In genomic region chr3L:8657429-8657754, dm6 we compare ENCODE assay signal across 3 fruit fly cellular contexts.
A peak's percentile ranks its signal among the peaks of the same experiment; 100 is the strongest.
TF ChIP-seq lines count a peak whose summit lies in the region.

No protein-coding gene starts in this region.

TF ChIP-seq in whole organism, embryonic, 481 proteins besides CTCF, POLR2A, EP300 and RAD21 (continued from another document and continues in another):
- TF ChIP-seq Hr51 (GFP tag; optimal IDR thresholded peaks at IDR 0.05; lab: Kevin White, UChicago) (no peak), row (GFP tag; IDR thresholded peaks at IDR 0.05; lab: Robert Waterston, UW) (peak; percentile 40; the same call in 2 of the 3 replicates), en (GFP tag; optimal IDR thresholded peaks at IDR 0.05; lab: Kevin White, UChicago) (no peak), caup (GFP tag; optimal IDR thresholded peaks at IDR 0.05; lab: Kevin White, UChicago; ENCODE audit: severe bottlenecking) (no peak), CG3281 (GFP tag; optimal IDR thresholded peaks at IDR 0.05; lab: Kevin White, UChicago) (peak; percentile 1), Camta (GFP tag; optimal IDR thresholded peaks at IDR 0.05; lab: Kevin White, UChicago) (peak; percentile 13), lilli (GFP tag; optimal IDR thresholded peaks at IDR 0.05; lab: Kevin White, UChicago) (no peak), sim (GFP tag; IDR thresholded peaks at IDR 0.05; lab: Robert Waterston, UW) (no peak), CG10431 (GFP tag; optimal IDR thresholded peaks at IDR 0.05; lab: Kevin White, UChicago) (no peak), Ptx1 (GFP tag; IDR thresholded peaks at IDR 0.05; lab: Robert Waterston, UW) (0 out of 2 replicates have a peak, but pooled peaks have one; percentile 28), Atf-2 (GFP tag; optimal IDR thresholded peaks at IDR 0.05; lab: Kevin White, UChicago) (no peak), Sry-δ (GFP tag; optimal IDR thresholded peaks at IDR 0.05; lab: Kevin White, UChicago) (no peak), Lim3 (GFP tag; IDR thresholded peaks at IDR 0.05; lab: Robert Waterston, UW) (no peak), exex (tag; optimal IDR thresholded peaks at IDR 0.05; lab: Kevin White, UChicago) (no peak), zen (tag; optimal IDR thresholded peaks at IDR 0.05; lab: Kevin White, UChicago) (peak; percentile 6), dysf (GFP tag; IDR thresholded peaks at IDR 0.05; lab: Robert Waterston, UW) (peak; percentile 38; the same call in 1 of the 3 replicates), ara (GFP tag; IDR thresholded peaks at IDR 0.05; lab: Robert Waterston, UW) (no peak), lab (GFP tag; optimal IDR thresholded peaks at IDR 0.05; lab: Kevin White, UChicago) (peak; percentile 27), CG8281 (tag; optimal IDR thresholded peaks at IDR 0.05; lab: Kevin White, UChicago) (no peak), ind (GFP tag; optimal IDR thresholded peaks at IDR 0.05; lab: Kevin White, UChicago) (peak; percentile 2), CG3163 (GFP tag; optimal IDR thresholded peaks at IDR 0.05; lab: Kevin White, UChicago) (no peak), Ada2b (GFP tag; IDR thresholded peaks at IDR 0.05; lab: Robert Waterston, UW) (peak; percentile 27; the same call in 1 of the 2 replicates), CG4404 (GFP tag; IDR thresholded peaks at IDR 0.05; lab: Robert Waterston, UW) (peak; percentile 31; the same call in 1 of the 2 replicates), Hr39 (optimal IDR thresholded peaks at IDR 0.05; lab: Kevin White, UChicago) (no peak), CG32532 (GFP tag; IDR thresholded peaks at IDR 0.05; lab: Robert Waterston, UW) (peak; percentile 27; the same call in 1 of the 2 replicates), Dad (GFP tag; optimal IDR thresholded peaks at IDR 0.05; lab: Kevin White, UChicago) (no peak), Rfx (GFP tag; IDR thresholded peaks at IDR 0.05; lab: Robert Waterston, UW) (peak; percentile 55), her (GFP tag; optimal IDR thresholded peaks at IDR 0.05; lab: Kevin White, UChicago) (no peak), Bdp1 (GFP tag; optimal IDR thresholded peaks at IDR 0.05; lab: Kevin White, UChicago) (no peak), Fer3 (tag; optimal IDR thresholded peaks at IDR 0.05; lab: Kevin White, UChicago) (peak; percentile 9), CG7271 (tag; optimal IDR thresholded peaks at IDR 0.05; lab: Kevin White, UChicago) (no peak), sens (GFP tag; lab: Kevin White, UChicago) (no peak), dpn (GFP tag; optimal IDR thresholded peaks at IDR 0.05; lab: Kevin White, UChicago) (peak in 1 of 2 experiments; percentile 26), CG10979 (tag; optimal IDR thresholded peaks at IDR 0.05; lab: Kevin White, UChicago) (no peak), CG9727 (GFP tag; optimal IDR thresholded peaks at IDR 0.05; lab: Kevin White, UChicago) (peak; percentile 21), CG4854 (GFP tag; optimal IDR thresholded peaks at IDR 0.05; lab: Kevin White, UChicago) (no peak), CG2116 (GFP tag; optimal IDR thresholded peaks at IDR 0.05; lab: Kevin White, UChicago) (no peak), prd (optimal IDR thresholded peaks at IDR 0.05; lab: Kevin White, UChicago) (no peak), prd (GFP tag; IDR thresholded peaks at IDR 0.05; lab: Robert Waterston, UW) (peak; percentile 73; the same call in 2 of the 3 replicates), Doc3 (GFP tag; IDR thresholded peaks at IDR 0.05; lab: Robert Waterston, UW; ENCODE audit: partially characterized antibody) (no peak), gsb (GFP tag; IDR thresholded peaks at IDR 0.05; lab: Robert Waterston, UW) (peak; percentile 2; the same call in 1 of the 2 replicates), Adf1 (GFP tag; IDR thresholded peaks at IDR 0.05; lab: Robert Waterston, UW) (no peak), Rx (GFP tag; IDR thresholded peaks at IDR 0.05; lab: Robert Waterston, UW) (no peak), Oaz (GFP tag; IDR thresholded peaks at IDR 0.05; lab: Robert Waterston, UW) (no peak)

TF ChIP-seq in whole organism, prepupa, 60 proteins besides CTCF, POLR2A, EP300 and RAD21 (continued from another document):
- TF ChIP-seq acj6 (GFP tag; optimal IDR thresholded peaks at IDR 0.05; lab: Kevin White, UChicago) (peak; percentile 81), Gug (GFP tag; IDR thresholded peaks at IDR 0.05; lab: Robert Waterston, UW) (peak; percentile 36; the same call in 1 of the 2 replicates), Ets21C (GFP tag; optimal IDR thresholded peaks at IDR 0.05; lab: Kevin White, UChicago) (peak; percentile 79), CG6276 (GFP tag; optimal IDR thresholded peaks at IDR 0.05; lab: Kevin White, UChicago) (peak; percentile 53), ss (GFP tag; optimal IDR thresholded peaks at IDR 0.05; lab: Kevin White, UChicago) (peak; percentile 81 to 93), pdm3 (GFP tag; optimal IDR thresholded peaks at IDR 0.05; lab: Kevin White, UChicago) (peak; percentile 82), CG10631 (GFP tag; optimal IDR thresholded peaks at IDR 0.05; lab: Kevin White, UChicago) (peak; percentile 89), Blimp-1 (GFP tag; optimal IDR thresholded peaks at IDR 0.05; lab: Kevin White, UChicago) (peak; percentile 53), Smox (GFP tag; optimal IDR thresholded peaks at IDR 0.05; lab: Kevin White, UChicago) (peak; percentile 84), CG8632 (GFP tag; optimal IDR thresholded peaks at IDR 0.05; lab: Kevin White, UChicago) (peak; percentile 87), fd85E (GFP tag; optimal IDR thresholded peaks at IDR 0.05; lab: Kevin White, UChicago) (peak; percentile 28), dsx (GFP tag; optimal IDR thresholded peaks at IDR 0.05; lab: Kevin White, UChicago; ENCODE audit: poor library complexity, severe bottlenecking) (peak; percentile 91), Hr39 (GFP tag; optimal IDR thresholded peaks at IDR 0.05; lab: Kevin White, UChicago) (peak; percentile 86), dac (GFP tag; optimal IDR thresholded peaks at IDR 0.05; lab: Kevin White, UChicago) (no peak), lz (GFP tag; optimal IDR thresholded peaks at IDR 0.05; lab: Kevin White, UChicago) (peak; percentile 89), CG3919 (GFP tag; optimal IDR thresholded peaks at IDR 0.05; lab: Kevin White, UChicago) (peak; percentile 85), OdsH (GFP tag; optimal IDR thresholded peaks at IDR 0.05; lab: Kevin White, UChicago) (peak; percentile 83), Eip78C (GFP tag; lab: Kevin White, UChicago) (peak; percentile 98), topi (GFP tag; optimal IDR thresholded peaks at IDR 0.05; lab: Kevin White, UChicago) (peak; percentile 91), net (GFP tag; optimal IDR thresholded peaks at IDR 0.05; lab: Kevin White, UChicago) (peak; percentile 81), Sox102F (GFP tag; optimal IDR thresholded peaks at IDR 0.05; lab: Kevin White, UChicago) (peak; percentile 81), fkh (GFP tag; optimal IDR thresholded peaks at IDR 0.05; lab: Kevin White, UChicago) (no peak), Hr4 (GFP tag; optimal IDR thresholded peaks at IDR 0.05; lab: Kevin White, UChicago) (peak; percentile 50), CG34406 (GFP tag; optimal IDR thresholded peaks at IDR 0.05; lab: Kevin White, UChicago) (peak; percentile 87), esn (GFP tag; optimal IDR thresholded peaks at IDR 0.05; lab: Kevin White, UChicago) (peak; percentile 89), Eip75B (GFP tag; optimal IDR thresholded peaks at IDR 0.05; lab: Kevin White, UChicago) (peak; percentile 92), CG32006 (GFP tag; optimal IDR thresholded peaks at IDR 0.05; lab: Kevin White, UChicago) (peak; percentile 52), Eip93F (GFP tag; optimal IDR thresholded peaks at IDR 0.05; lab: Kevin White, UChicago) (peak; percentile 76), CG16779 (tag; optimal IDR thresholded peaks at IDR 0.05; lab: Kevin White, UChicago) (peak; percentile 78), CG4318 (GFP tag; optimal IDR thresholded peaks at IDR 0.05; lab: Kevin White, UChicago) (no peak), CG10669 (GFP tag; optimal IDR thresholded peaks at IDR 0.05; lab: Kevin White, UChicago) (peak; percentile 86), Sox14 (GFP tag; optimal IDR thresholded peaks at IDR 0.05; lab: Kevin White, UChicago) (peak; percentile 82), CG8319 (GFP tag; optimal IDR thresholded peaks at IDR 0.05; lab: Kevin White, UChicago) (peak; percentile 77), CG31627 (GFP tag; optimal IDR thresholded peaks at IDR 0.05; lab: Kevin White, UChicago) (peak; percentile 79), CG6808 (GFP tag; optimal IDR thresholded peaks at IDR 0.05; lab: Kevin White, UChicago) (peak; percentile 88), CG9139 (GFP tag; optimal IDR thresholded peaks at IDR 0.05; lab: Kevin White, UChicago) (peak; percentile 64), Met (GFP tag; optimal IDR thresholded peaks at IDR 0.05; lab: Kevin White, UChicago) (peak; percentile 86), CG15336 (GFP tag; IDR thresholded peaks at IDR 0.05; lab: Robert Waterston, UW) (peak; percentile 73)

TF ChIP-seq in whole organism, wandering third instar larva, 38 proteins besides CTCF, POLR2A, EP300 and RAD21 (continued from another document):
- TF ChIP-seq usp (GFP tag; optimal IDR thresholded peaks at IDR 0.05; lab: Kevin White, UChicago) (no peak), dmrt93B (GFP tag; optimal IDR thresholded peaks at IDR 0.05; lab: Kevin White, UChicago) (peak; percentile 55), jim (GFP tag; optimal IDR thresholded peaks at IDR 0.05; lab: Kevin White, UChicago) (no peak)
